Fruit fly (Drosophila melanogaster): ENCODE data around the gene CG43057.

Gene CG43057

dm6 chr2L:8290653-8291233 is 46.9 kb upstream of the CG43057 start (continued):
- TF ChIP-seq zfh1 (GFP tag; IDR thresholded peaks at IDR 0.05) (0 out of 3 replicates have a peak, but pooled peaks have one; percentile 22), Chrac-16 (GFP tag; optimal IDR thresholded peaks at IDR 0.05) (peak; percentile 8), CG34422 (GFP tag; IDR thresholded peaks at IDR 0.05) (0 out of 3 replicates have a peak, but pooled peaks have one; percentile 43), CG17385 (GFP tag; optimal IDR thresholded peaks at IDR 0.05) (peak; percentile 15), amos (GFP tag; IDR thresholded peaks at IDR 0.05; ENCODE audit: partially characterized antibody) (peak; percentile 49; the same call in 1 of the 2 replicates), lbe (GFP tag; optimal IDR thresholded peaks at IDR 0.05) (peak; percentile 66), ewg (GFP tag; optimal IDR thresholded peaks at IDR 0.05) (peak; percentile 17), Trl (optimal IDR thresholded peaks at IDR 0.05) (no peak), Trl (GFP tag; optimal IDR thresholded peaks at IDR 0.05) (no peak), ci (GFP tag; IDR thresholded peaks at IDR 0.05) (peak; percentile 69; the same call in 2 of the 3 replicates), lab (GFP tag; optimal IDR thresholded peaks at IDR 0.05) (peak; percentile 27), pan (optimal IDR thresholded peaks at IDR 0.05) (no peak), pan (GFP tag; optimal IDR thresholded peaks at IDR 0.05 in 1 of 2, IDR thresholded peaks at IDR 0.05 in 1 of 2) (peak in 1 of 2 experiments; percentile 25), fd96Cb (tag; optimal IDR thresholded peaks at IDR 0.05) (peak; percentile 9), CG17328 (GFP tag; IDR thresholded peaks at IDR 0.05) (peak; percentile 13; the same call in 1 of the 2 replicates), CG2199 (GFP tag; IDR thresholded peaks at IDR 0.05) (0 out of 3 replicates have a peak, but pooled peaks have one; percentile 62), CG11504 (tag; optimal IDR thresholded peaks at IDR 0.05) (peak; percentile 42), otp (GFP tag; IDR thresholded peaks at IDR 0.05) (no peak), H2.0 (GFP tag; IDR thresholded peaks at IDR 0.05) (no peak), CG7839 (tag; optimal IDR thresholded peaks at IDR 0.05) (peak; percentile 43), slbo (GFP tag; IDR thresholded peaks at IDR 0.05) (peak; percentile 28; the same call in 1 of the 2 replicates), Oli (tag; optimal IDR thresholded peaks at IDR 0.05) (peak; percentile 10), CG32767 (GFP tag; IDR thresholded peaks at IDR 0.05) (no peak), CG13775 (GFP tag; optimal IDR thresholded peaks at IDR 0.05) (peak; percentile 28), CG5180 (GFP tag; optimal IDR thresholded peaks at IDR 0.05) (no peak), Pdp1 (GFP tag; optimal IDR thresholded peaks at IDR 0.05) (peak in 1 of 2 experiments; percentile 23), CG2678 (tag; optimal IDR thresholded peaks at IDR 0.05) (peak; percentile 36), phol (tag; optimal IDR thresholded peaks at IDR 0.05) (peak; percentile 27), D (optimal IDR thresholded peaks at IDR 0.05) (no peak), D (GFP tag; optimal IDR thresholded peaks at IDR 0.05) (peak; percentile 5), Ada2b (GFP tag; IDR thresholded peaks at IDR 0.05) (0 out of 2 replicates have a peak, but pooled peaks have one; percentile 16), CG8924 (tag; optimal IDR thresholded peaks at IDR 0.05) (peak; percentile 0), crp (GFP tag; optimal IDR thresholded peaks at IDR 0.05) (no peak), H15 (GFP tag; IDR thresholded peaks at IDR 0.05) (0 out of 3 replicates have a peak, but pooled peaks have one; percentile 14), CG11085 (GFP tag; IDR thresholded peaks at IDR 0.05) (no peak), ranshi (GFP tag; IDR thresholded peaks at IDR 0.05) (0 out of 2 replicates have a peak, but pooled peaks have one; percentile 28), PHDP (tag; optimal IDR thresholded peaks at IDR 0.05) (peak; percentile 8), CG1233 (GFP tag; optimal IDR thresholded peaks at IDR 0.05) (no peak), Bdp1 (GFP tag; optimal IDR thresholded peaks at IDR 0.05) (peak; percentile 67), lola (GFP tag; optimal IDR thresholded peaks at IDR 0.05) (peak in 1 of 3 experiments; percentile 12), dmrt11E (tag; optimal IDR thresholded peaks at IDR 0.05) (peak; percentile 39), Ptx1 (GFP tag; IDR thresholded peaks at IDR 0.05) (peak; percentile 31; the same call in 1 of the 2 replicates), CG4424 (GFP tag; optimal IDR thresholded peaks at IDR 0.05) (peak; percentile 9), CG6254 (GFP tag; optimal IDR thresholded peaks at IDR 0.05) (no peak), pzg (GFP tag; optimal IDR thresholded peaks at IDR 0.05) (no peak), ara (GFP tag; IDR thresholded peaks at IDR 0.05) (peak; percentile 23; the same call in 1 of the 2 replicates), Gug (GFP tag; IDR thresholded peaks at IDR 0.05) (0 out of 4 replicates have a peak, but pooled peaks have one; percentile 29), sens (GFP tag) (peak; percentile 88), CG16813 (GFP tag; IDR thresholded peaks at IDR 0.05; ENCODE audit: partially characterized antibody) (0 out of 3 replicates have a peak, but pooled peaks have one; percentile 12)

Measured in whole organism, embryonic.